Worm (Caenorhabditis elegans): ENCODE data around the gene ins-17.

ins-17 gene

DNA sequence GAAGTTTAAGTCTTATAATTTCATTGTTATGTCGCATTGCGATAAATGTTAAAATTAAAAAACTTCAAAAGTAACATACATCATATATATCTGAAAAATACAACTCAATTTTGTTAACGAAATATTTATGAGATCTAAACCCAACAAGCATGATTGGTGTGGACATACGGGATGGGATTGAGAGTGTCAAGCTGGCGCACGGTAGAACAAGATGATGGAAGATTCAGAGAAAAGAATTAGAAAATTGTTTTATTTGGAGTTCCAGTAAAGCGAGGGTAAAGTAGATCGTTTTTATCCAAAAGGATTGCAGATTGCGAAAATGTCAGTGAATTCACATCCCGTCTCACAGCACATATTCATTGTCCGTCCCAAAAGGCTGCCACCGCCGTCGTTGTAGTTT lies 566 bp downstream of the ins-17 start:
- TF ChIP-seq him-1 (tag; optimal IDR thresholded peaks at IDR 0.05), result no peak
- no peak for TF ChIP-seq W03F9.2 (tag; optimal IDR thresholded peaks at IDR 0.05)
- no peak for TF ChIP-seq dao-5 (tag; optimal IDR thresholded peaks at IDR 0.05)

ce11 chrIII:4476313-4476712 lies 1.1 kb downstream of the ins-17 start:
- TF ChIP-seq dao-5 (tag; optimal IDR thresholded peaks at IDR 0.05) (no peak), W03F9.2 (tag; optimal IDR thresholded peaks at IDR 0.05) (no peak), him-1 (tag; optimal IDR thresholded peaks at IDR 0.05) (no peak)

DNA sequence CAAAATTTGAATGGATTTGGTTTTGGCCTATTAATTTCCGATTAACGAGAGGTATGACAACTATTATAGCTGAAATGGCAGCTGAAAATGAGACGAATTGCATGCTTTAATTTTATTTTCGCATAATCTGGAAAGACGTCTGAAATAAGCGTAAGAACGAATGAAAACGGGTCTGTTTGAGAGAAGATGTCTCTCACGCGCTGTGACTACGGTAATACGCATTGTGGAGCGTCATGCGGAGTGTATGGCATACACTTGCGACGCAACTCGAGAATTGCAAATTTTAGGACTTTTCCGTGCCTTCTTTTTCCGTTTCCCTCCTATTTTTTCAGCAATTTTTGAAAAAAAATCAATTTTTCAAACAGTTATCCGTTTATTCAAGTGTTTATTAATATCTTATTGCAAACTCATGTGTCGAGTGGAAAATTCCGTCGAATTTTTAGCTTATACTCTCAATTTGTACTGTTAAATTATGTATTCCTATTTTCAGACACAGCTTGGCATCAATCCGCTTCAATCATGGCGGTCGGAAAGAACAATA lies 1.9 kb downstream of the ins-17 start, which contains the start of gene rps-1:
Gene rps-1, plus strand, starts transcription at position 491 of the 541 bp plus-strand sequence.
- TF ChIP-seq W03F9.2 (tag; optimal IDR thresholded peaks at IDR 0.05) (peak; percentile 98), him-1 (tag; optimal IDR thresholded peaks at IDR 0.05) (peak; percentile 96), dao-5 (tag; optimal IDR thresholded peaks at IDR 0.05) (no peak)

DNA sequence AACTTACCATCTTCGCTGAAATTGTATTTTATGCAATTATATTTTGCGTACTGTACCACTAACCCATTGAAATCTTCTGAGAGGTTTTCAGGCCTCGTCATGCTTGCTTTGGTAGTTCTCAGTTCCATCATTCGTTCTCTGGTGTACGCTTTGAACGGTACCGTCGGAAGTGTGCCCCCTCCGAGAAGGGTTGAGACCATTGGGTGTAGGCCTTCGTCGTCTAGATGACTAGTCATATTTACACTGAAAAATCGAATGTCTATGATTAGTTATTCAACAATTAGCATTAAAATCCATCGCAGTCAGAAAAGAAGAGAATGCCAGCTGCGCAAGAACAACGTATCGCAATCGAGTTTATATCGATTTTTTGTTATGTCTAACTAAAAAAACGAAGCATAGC lies 2.5 kb downstream of the ins-17 start, which contains the start of gene ifet-1:
Gene ifet-1, minus strand, starts transcription at position 243 of the 400 bp plus-strand sequence.
- TF ChIP-seq dao-5 (tag; optimal IDR thresholded peaks at IDR 0.05), result no peak
- TF ChIP-seq W03F9.2 (tag; optimal IDR thresholded peaks at IDR 0.05), result no peak
- no peak for TF ChIP-seq him-1 (tag; optimal IDR thresholded peaks at IDR 0.05)

ce11 chrIII:4470793-4471192 lies 6.6 kb downstream of the ins-17 start:
- TF ChIP-seq dao-5 (tag; optimal IDR thresholded peaks at IDR 0.05) (peak; percentile 50), W03F9.2 (tag; optimal IDR thresholded peaks at IDR 0.05) (peak; percentile 38), him-1 (tag; optimal IDR thresholded peaks at IDR 0.05) (peak; percentile 65)

ce11 chrIII:4468812-4469211 lies 8.6 kb downstream of the ins-17 start, which contains the start of gene mstr-2:
Gene mstr-2 (plus strand): TSS chrIII:4469112.
- TF ChIP-seq W03F9.2 (tag; optimal IDR thresholded peaks at IDR 0.05) (no peak), dao-5 (tag; optimal IDR thresholded peaks at IDR 0.05) (no peak), him-1 (tag; optimal IDR thresholded peaks at IDR 0.05) (no peak)

ce11 chrIII:4468390-4468789 lies 9.0 kb downstream of the ins-17 start:
- TF ChIP-seq dao-5 (tag; optimal IDR thresholded peaks at IDR 0.05) (no peak), W03F9.2 (tag; optimal IDR thresholded peaks at IDR 0.05) (no peak), him-1 (tag; optimal IDR thresholded peaks at IDR 0.05) (no peak)

DNA sequence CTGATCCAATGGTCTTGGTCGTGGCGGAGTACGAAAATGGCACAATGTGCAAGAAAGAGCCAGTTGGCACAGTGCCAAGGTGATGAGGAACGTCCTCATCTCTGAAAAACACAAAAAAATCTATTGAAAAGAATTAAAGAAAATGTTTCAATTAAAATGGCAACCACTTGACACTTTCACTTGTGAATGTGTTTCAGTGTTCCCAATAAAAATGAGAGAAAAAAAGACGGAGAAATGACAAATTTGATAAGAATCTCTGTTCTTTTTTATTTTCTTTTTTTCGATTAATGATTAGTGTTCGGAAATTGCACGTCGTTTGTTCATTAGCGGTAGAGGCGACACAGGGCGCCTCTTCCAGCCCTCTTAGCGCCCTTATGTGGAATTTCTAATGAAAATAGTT lies 10.1 kb downstream of the ins-17 start, which contains the start of gene ndg-4:
Gene ndg-4, minus strand, starts transcription at position 101 of the 400 bp plus-strand sequence.
- TF ChIP-seq dao-5 (tag; optimal IDR thresholded peaks at IDR 0.05) (no peak), him-1 (tag; optimal IDR thresholded peaks at IDR 0.05) (no peak), W03F9.2 (tag; optimal IDR thresholded peaks at IDR 0.05) (no peak)

- TF ChIP-seq W03F9.2 (tag; optimal IDR thresholded peaks at IDR 0.05) (no peak), him-1 (tag; optimal IDR thresholded peaks at IDR 0.05) (no peak), dao-5 (tag; optimal IDR thresholded peaks at IDR 0.05) (no peak)
Measured at ce11 chrIII:4461337-4461736, 16.0 kb downstream of the ins-17 start.

DNA sequence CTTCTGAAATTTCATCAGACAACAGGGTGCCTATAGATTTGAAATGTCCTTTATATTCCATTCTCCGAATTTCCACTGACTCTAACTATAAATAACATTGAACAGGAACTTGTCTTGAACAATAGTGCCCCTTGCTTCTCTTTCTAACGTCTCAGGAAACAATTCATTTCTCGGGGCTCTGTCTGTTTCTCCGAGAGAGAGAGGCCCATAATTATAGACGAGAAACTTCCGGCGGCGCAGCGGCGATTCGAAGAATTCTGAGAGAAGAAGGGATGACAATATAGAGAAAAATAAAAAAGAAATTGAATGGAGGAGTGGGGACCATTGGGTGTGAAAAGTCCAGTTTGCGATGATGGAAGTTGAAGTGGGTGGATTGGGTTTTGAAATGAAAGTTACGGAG lies 17.1 kb downstream of the ins-17 start:
- TF ChIP-seq dao-5 (tag; optimal IDR thresholded peaks at IDR 0.05) (no peak), him-1 (tag; optimal IDR thresholded peaks at IDR 0.05) (no peak), W03F9.2 (tag; optimal IDR thresholded peaks at IDR 0.05) (no peak)

DNA sequence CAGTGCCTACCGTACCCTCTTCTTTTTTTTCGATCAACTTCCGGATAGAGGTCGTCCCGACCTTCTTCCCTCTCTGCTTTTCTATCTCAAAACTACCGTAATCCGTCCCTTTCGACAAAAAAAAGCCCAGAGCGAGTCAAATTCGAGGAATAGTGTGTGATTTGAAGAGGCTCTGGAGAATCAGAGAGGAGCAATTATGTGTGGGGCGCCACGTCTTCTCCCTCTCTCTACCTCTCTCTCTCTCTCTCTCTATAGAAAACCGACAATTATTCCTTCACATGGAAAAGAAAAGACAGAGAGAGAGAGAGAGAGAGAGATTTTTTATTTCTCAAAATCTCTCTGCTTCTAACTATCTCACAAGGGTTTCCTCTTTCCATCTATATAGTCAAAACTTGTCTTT lies 20.8 kb downstream of the ins-17 start:
- TF ChIP-seq W03F9.2 (tag; optimal IDR thresholded peaks at IDR 0.05), result no peak
- no peak for TF ChIP-seq him-1 (tag; optimal IDR thresholded peaks at IDR 0.05)
- TF ChIP-seq dao-5 (tag; optimal IDR thresholded peaks at IDR 0.05), result no peak

DNA sequence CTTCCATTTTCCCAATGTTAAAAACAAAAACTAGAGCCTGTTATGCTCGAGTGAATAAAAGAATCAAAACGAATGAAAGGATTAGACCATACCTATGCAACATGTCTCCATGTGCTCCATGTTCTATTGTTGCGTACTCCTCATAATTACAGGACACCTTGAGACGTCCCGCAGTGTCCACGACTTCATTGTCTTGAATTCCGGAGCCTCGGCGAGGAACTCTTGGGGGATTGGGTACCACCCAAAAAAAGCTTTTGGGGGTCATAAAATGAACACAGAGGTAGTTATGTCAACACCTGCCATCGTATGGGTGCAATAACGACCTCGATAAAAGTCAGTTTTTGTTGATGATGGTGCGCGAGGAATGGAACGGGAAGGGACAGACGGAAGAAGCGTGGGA lies 22.5 kb downstream of the ins-17 start:
- TF ChIP-seq him-1 (tag; optimal IDR thresholded peaks at IDR 0.05) (no peak), dao-5 (tag; optimal IDR thresholded peaks at IDR 0.05) (no peak), W03F9.2 (tag; optimal IDR thresholded peaks at IDR 0.05) (no peak)

DNA sequence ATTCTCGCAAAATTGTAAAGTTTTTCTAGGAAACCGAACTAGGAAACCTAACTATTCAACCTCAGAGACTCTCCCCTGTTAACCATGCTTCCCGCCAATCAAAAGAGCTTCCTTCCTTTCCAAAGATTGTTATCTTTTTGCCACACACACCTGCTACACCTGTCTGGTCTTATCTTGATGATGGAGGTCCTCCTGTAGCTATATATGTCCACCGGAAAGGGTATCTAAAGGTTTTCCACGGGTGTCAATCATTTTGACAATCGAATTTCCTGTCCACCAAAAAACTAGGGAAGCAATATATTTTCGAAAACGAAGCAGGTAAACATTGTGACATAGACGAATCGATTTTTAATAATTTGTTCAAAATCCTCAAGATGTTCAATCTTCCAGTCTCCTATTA lies 23.6 kb downstream of the ins-17 start:
- TF ChIP-seq dao-5 (tag; optimal IDR thresholded peaks at IDR 0.05) (no peak), him-1 (tag; optimal IDR thresholded peaks at IDR 0.05) (no peak), W03F9.2 (tag; optimal IDR thresholded peaks at IDR 0.05) (no peak)

- TF ChIP-seq him-1 (tag; optimal IDR thresholded peaks at IDR 0.05) (no peak), W03F9.2 (tag; optimal IDR thresholded peaks at IDR 0.05) (no peak), dao-5 (tag; optimal IDR thresholded peaks at IDR 0.05) (no peak)
Measured at ce11 chrIII:4453301-4453700, 24.1 kb downstream of the ins-17 start.

ce11 chrIII:4452749-4453148 lies 24.6 kb downstream of the ins-17 start:
- TF ChIP-seq W03F9.2 (tag; optimal IDR thresholded peaks at IDR 0.05) (no peak), him-1 (tag; optimal IDR thresholded peaks at IDR 0.05) (no peak), dao-5 (tag; optimal IDR thresholded peaks at IDR 0.05) (no peak)
